Fruit fly (Drosophila melanogaster) whole organism, embryonic: ENCODE data around the gene mdu.

Experiments used
- CG1024 ChIP-seq: fragments of 200-800 bp; sonication (Bioruptor generic); IDR thresholded peaks from 2 replicates; pipeline ENCODE4 v1.3.6; 2022; ENCODE audit warnings: missing biosample characterization, missing genetic modification characterization
- CG11504 ChIP-seq: fragments of 200-800 bp; sonication (Bioruptor generic); optimal IDR thresholded peaks from 3 replicates; lab custom pipeline; 2019; ENCODE audit warnings: missing biosample characterization, mild to moderate bottlenecking, missing genetic modification characterization, moderate library complexity
- CG11560 ChIP-seq: fragments of 200-800 bp; sonication (Bioruptor generic); IDR thresholded peaks from 3 replicates; pipeline ENCODE4 v1.3.6; 2022; ENCODE audit warnings: missing biosample characterization, missing genetic modification characterization
- CG12769 ChIP-seq: fragments of 200-800 bp; sonication (Bioruptor generic); optimal IDR thresholded peaks from 2 replicates; lab custom pipeline; 2019; ENCODE audit warnings: missing biosample characterization, mild to moderate bottlenecking, missing genetic modification characterization, moderate library complexity
- CG13424 ChIP-seq: fragments of 200-800 bp; sonication (Bioruptor generic); optimal IDR thresholded peaks from 2 replicates; lab custom pipeline; 2019; ENCODE audit warnings: missing biosample characterization, mild to moderate bottlenecking, missing genetic modification characterization, moderate library complexity
- CG15269 ChIP-seq: fragments of 200-800 bp; sonication (Bioruptor generic); optimal IDR thresholded peaks from 2 replicates; lab custom pipeline; 2018; ENCODE audit warnings: missing biosample characterization, mild to moderate bottlenecking, missing genetic modification characterization, moderate library complexity
- CG17361 ChIP-seq: fragments of 200-800 bp; sonication (Bioruptor generic); IDR thresholded peaks from 3 replicates; pipeline ENCODE4 v1.3.6; 2022; ENCODE audit warnings: missing biosample characterization, missing genetic modification characterization
- CG1792 ChIP-seq: fragments of 200-800 bp; sonication (Bioruptor generic); optimal IDR thresholded peaks from 2 replicates; lab custom pipeline; 2016; ENCODE audit warnings: missing biosample characterization, missing genetic modification characterization
- CG18619 ChIP-seq: fragments of 200-800 bp; sonication (Bioruptor generic); optimal IDR thresholded peaks from 3 replicates; lab custom pipeline; 2017; ENCODE audit warnings: missing biosample characterization, mild to moderate bottlenecking, missing genetic modification characterization
- CG2120 ChIP-seq: fragments of 200-800 bp; sonication (Bioruptor generic); optimal IDR thresholded peaks from 3 replicates; lab custom pipeline; 2016; ENCODE audit warnings: missing biosample characterization, missing genetic modification characterization
- CG2199 ChIP-seq: fragments of 200-800 bp; sonication (Bioruptor generic); IDR thresholded peaks from 3 replicates; pipeline ENCODE4 v1.3.6; 2022; ENCODE audit warnings: missing biosample characterization, missing genetic modification characterization
- CG2678 ChIP-seq: fragments of 200-800 bp; sonication (Bioruptor generic); optimal IDR thresholded peaks from 3 replicates; lab custom pipeline; 2019; ENCODE audit warnings: missing biosample characterization, mild to moderate bottlenecking, missing genetic modification characterization, moderate library complexity
- CG30403 ChIP-seq: fragments of 200-800 bp; sonication (Bioruptor generic); optimal IDR thresholded peaks from 3 replicates; lab custom pipeline; 2016; ENCODE audit warnings: missing biosample characterization, missing genetic modification characterization
- CG33557 ChIP-seq: fragments of 200-800 bp; sonication (Bioruptor generic); optimal IDR thresholded peaks from 2 replicates; lab custom pipeline; 2019; ENCODE audit warnings: missing biosample characterization, mild to moderate bottlenecking, missing genetic modification characterization, moderate library complexity
- CG3838 ChIP-seq: fragments of 200-800 bp; sonication (Bioruptor generic); optimal IDR thresholded peaks from 3 replicates; lab custom pipeline; 2016; ENCODE audit warnings: missing biosample characterization, missing genetic modification characterization
- CG3995 ChIP-seq: fragments of 200-800 bp; sonication (Bioruptor generic); optimal IDR thresholded peaks from 3 replicates; lab custom pipeline; 2016; ENCODE audit warnings: missing biosample characterization, missing genetic modification characterization
- CG4424 ChIP-seq: fragments of 200-800 bp; sonication (Bioruptor generic); optimal IDR thresholded peaks from 3 replicates; lab custom pipeline; 2016; ENCODE audit warnings: missing biosample characterization, missing genetic modification characterization
- CG6272 ChIP-seq: fragments of 200-800 bp; sonication (Bioruptor generic); IDR thresholded peaks from 2 replicates; pipeline ENCODE4 v1.3.6; 2022; ENCODE audit warnings: missing biosample characterization, missing genetic modification characterization
- CG6791 ChIP-seq: fragments of 200-800 bp; sonication (Bioruptor generic); IDR thresholded peaks from 3 replicates; pipeline ENCODE4 v1.3.6; 2022; ENCODE audit warnings: missing biosample characterization, missing genetic modification characterization; ENCODE audit not compliant: partially characterized antibody
- CG7928 ChIP-seq: fragments of 200-800 bp; sonication (Bioruptor generic); optimal IDR thresholded peaks from 2 replicates; lab custom pipeline; 2017; ENCODE audit warnings: missing biosample characterization, mild to moderate bottlenecking, missing genetic modification characterization
- D19A ChIP-seq: fragments of 200-800 bp; optimal IDR thresholded peaks from 3 replicates; lab custom pipeline; 2019; ENCODE audit warnings: missing biosample characterization, mild to moderate bottlenecking, missing genetic modification characterization, moderate library complexity
- Dad ChIP-seq: fragments of 200-800 bp; sonication (Bioruptor generic); optimal IDR thresholded peaks from 3 replicates; lab custom pipeline; 2016; ENCODE audit warnings: missing biosample characterization, missing genetic modification characterization
- Dip3 ChIP-seq: fragments of 200-800 bp; sonication (Bioruptor generic); optimal IDR thresholded peaks from 3 replicates; lab custom pipeline; 2016; ENCODE audit warnings: missing biosample characterization, missing genetic modification characterization
- Dref ChIP-seq: fragments of 200-800 bp; sonication (Bioruptor generic); IDR thresholded peaks from 2 replicates; pipeline ENCODE4 v1.3.6; 2022; ENCODE audit warnings: missing biosample characterization, missing genetic modification characterization
- Gug ChIP-seq: fragments of 200-800 bp; sonication (Bioruptor generic); IDR thresholded peaks from 4 replicates; pipeline ENCODE4 v1.3.6; 2022; ENCODE audit warnings: missing biosample characterization, missing genetic modification characterization
- Hr51 ChIP-seq, 2 experiments: fragments of 200-800 bp; sonication (Bioruptor generic); optimal IDR thresholded peaks; 2 replicates in 1 of 2; 3 replicates in 1 of 2; lab custom pipeline; 2016 to 2018; ENCODE audit warnings: missing biosample characterization in 2 of 2, missing genetic modification characterization in 2 of 2, mild to moderate bottlenecking in 1 of 2, moderate library complexity in 1 of 2
- Oaz ChIP-seq: fragments of 200-800 bp; sonication (Bioruptor generic); IDR thresholded peaks from 2 replicates; pipeline ENCODE4 v1.3.6; 2022; ENCODE audit warnings: missing biosample characterization, missing genetic modification characterization
- Oli ChIP-seq: fragments of 200-800 bp; sonication (Bioruptor generic); optimal IDR thresholded peaks from 2 replicates; lab custom pipeline; 2018; ENCODE audit warnings: missing biosample characterization, mild to moderate bottlenecking, missing genetic modification characterization, moderate library complexity
- Sox100B ChIP-seq: fragments of 200-800 bp; sonication (Bioruptor generic); optimal IDR thresholded peaks from 3 replicates; lab custom pipeline; 2018; ENCODE audit warnings: missing biosample characterization, mild to moderate bottlenecking, missing genetic modification characterization
- Usf ChIP-seq: fragments of 200-800 bp; sonication (Bioruptor generic); optimal IDR thresholded peaks from 2 replicates; lab custom pipeline; 2017; ENCODE audit warnings: missing genotype, missing biosample characterization, missing genetic modification characterization
- Xbp1 ChIP-seq: fragments of 200-800 bp; sonication (Bioruptor generic); optimal IDR thresholded peaks from 3 replicates; lab custom pipeline; 2016; ENCODE audit warnings: missing biosample characterization, mild to moderate bottlenecking, missing genetic modification characterization
- chinmo ChIP-seq: fragments of 200-800 bp; sonication (Bioruptor generic); IDR thresholded peaks from 4 replicates; pipeline ENCODE4 v1.3.6; 2022; ENCODE audit warnings: missing biosample characterization, missing genetic modification characterization; ENCODE audit not compliant: partially characterized antibody
- cwo ChIP-seq: fragments of 200-800 bp; sonication (Bioruptor generic); optimal IDR thresholded peaks from 3 replicates; lab custom pipeline; 2017; ENCODE audit warnings: missing biosample characterization, missing genetic modification characterization, mild to moderate bottlenecking, moderate library complexity, missing genetic modification reagents
- dan ChIP-seq: fragments of 200-800 bp; sonication (Bioruptor generic); IDR thresholded peaks from 2 replicates; pipeline ENCODE4 v1.3.6; 2022; ENCODE audit warnings: missing biosample characterization, missing genetic modification characterization
- dm ChIP-seq: fragments of 200-800 bp; sonication (Bioruptor generic); optimal IDR thresholded peaks from 3 replicates; lab custom pipeline; 2016; ENCODE audit warnings: missing biosample characterization, missing genetic modification characterization
- dmrt99B ChIP-seq: fragments of 200-800 bp; sonication (Bioruptor generic); optimal IDR thresholded peaks from 2 replicates; lab custom pipeline; 2018; ENCODE audit warnings: missing biosample characterization, mild to moderate bottlenecking, missing genetic modification characterization, moderate library complexity
- ems ChIP-seq: fragments of 200-800 bp; sonication (Bioruptor generic); optimal IDR thresholded peaks from 3 replicates; lab custom pipeline; 2016; ENCODE audit warnings: missing biosample characterization, missing genetic modification characterization
- exex ChIP-seq: fragments of 200-800 bp; sonication (Bioruptor generic); optimal IDR thresholded peaks from 4 replicates; lab custom pipeline; 2018; ENCODE audit warnings: missing biosample characterization, mild to moderate bottlenecking, missing genetic modification characterization, moderate library complexity
- fd96Cb ChIP-seq: fragments of 200-800 bp; sonication (Bioruptor generic); optimal IDR thresholded peaks from 2 replicates; lab custom pipeline; 2018; ENCODE audit warnings: missing biosample characterization, mild to moderate bottlenecking, missing genetic modification characterization, moderate library complexity
- fru ChIP-seq: fragments of >200 bp; optimal IDR thresholded peaks from 2 replicates; lab custom pipeline; 2017
- gem ChIP-seq: fragments of 200-800 bp; sonication (Bioruptor generic); optimal IDR thresholded peaks from 2 replicates; lab custom pipeline; 2019; ENCODE audit warnings: missing biosample characterization, mild to moderate bottlenecking, missing genetic modification characterization, moderate library complexity
- hb ChIP-seq: fragments of 200-800 bp; sonication (Bioruptor generic); IDR thresholded peaks from 3 replicates; pipeline ENCODE4 v1.3.6; 2022; ENCODE audit warnings: missing biosample characterization, missing genetic modification characterization; ENCODE audit not compliant: partially characterized antibody
- hkb ChIP-seq, 2 experiments: fragments of 200-800 bp in 1 of 2; fragments of >200 bp in 1 of 2; sonication (Bioruptor generic) in 1 of 2; IDR thresholded peaks in 1 of 2; optimal IDR thresholded peaks in 1 of 2; 2 replicates each; pipeline versions ENCODE4 v1.3.6 to Lab custom; 2017 to 2022; ENCODE audit warnings: missing biosample characterization in 1 of 2, missing genetic modification characterization in 1 of 2
- jing ChIP-seq: fragments of 200-800 bp; sonication (Bioruptor generic); optimal IDR thresholded peaks from 2 replicates; lab custom pipeline; 2018; ENCODE audit warnings: missing biosample characterization, mild to moderate bottlenecking, missing genetic modification characterization
- lola ChIP-seq, 3 experiments: fragments of >200 bp in 2 of 3; fragments of 200-800 bp in 1 of 3; sonication (Bioruptor generic) in 1 of 3; optimal IDR thresholded peaks; 2 replicates each; lab custom pipeline; 2017 to 2019; ENCODE audit warnings: missing biosample characterization in 3 of 3, missing genetic modification characterization in 3 of 3, mild to moderate bottlenecking in 1 of 3, moderate library complexity in 1 of 3
- pho ChIP-seq: fragments of 200-800 bp; sonication (Bioruptor generic); optimal IDR thresholded peaks from 2 replicates; lab custom pipeline; 2016; ENCODE audit warnings: missing biosample characterization, missing genetic modification characterization
- slou ChIP-seq: fragments of 200-800 bp; sonication (Bioruptor generic); optimal IDR thresholded peaks from 3 replicates; lab custom pipeline; 2016; ENCODE audit warnings: missing biosample characterization, missing genetic modification characterization
- stwl ChIP-seq: fragments of 200-800 bp; sonication (Bioruptor generic); optimal IDR thresholded peaks from 3 replicates; lab custom pipeline; 2018; ENCODE audit warnings: missing biosample characterization, mild to moderate bottlenecking, missing genetic modification characterization, moderate library complexity
- trem ChIP-seq: fragments of 200-800 bp; optimal IDR thresholded peaks from 3 replicates; lab custom pipeline; 2019; ENCODE audit warnings: missing biosample characterization, mild to moderate bottlenecking, missing genetic modification characterization, moderate library complexity
- twi ChIP-seq: fragments of 200-800 bp; optimal IDR thresholded peaks from 2 replicates; lab custom pipeline; 2019; ENCODE audit warnings: missing biosample characterization, mild to moderate bottlenecking, missing genetic modification characterization, moderate library complexity
- unpg ChIP-seq: fragments of 200-800 bp; sonication (Bioruptor generic); optimal IDR thresholded peaks from 3 replicates; lab custom pipeline; 2018; ENCODE audit warnings: missing biosample characterization, mild to moderate bottlenecking, missing genetic modification characterization, moderate library complexity

The mdu gene

DNA sequence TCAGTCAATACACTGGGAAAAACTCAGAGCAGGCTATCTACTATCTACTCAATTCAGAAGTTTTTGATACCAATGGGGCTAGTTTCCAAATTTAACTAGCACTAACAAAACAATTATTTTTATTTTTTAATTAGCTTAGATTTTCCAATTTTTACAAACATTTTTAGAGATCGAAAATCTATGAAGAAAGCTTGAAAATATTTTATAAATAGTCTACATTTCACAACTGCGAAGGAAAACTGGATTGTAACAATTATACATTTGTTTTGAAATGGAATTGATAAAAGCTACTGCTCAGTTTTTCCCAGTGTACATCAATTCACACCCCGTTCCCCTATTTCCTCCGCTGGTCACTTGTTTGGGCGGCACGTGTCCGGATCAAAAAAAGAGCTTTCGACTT, 49.1 kb upstream of the mdu start (continued):
- TF ChIP-seq fru (no peak), Dip3 (no peak), dmrt99B (tag; lab: Kevin White, UChicago) (peak; percentile 47), CG1792 (GFP tag; lab: Kevin White, UChicago) (no peak), fd96Cb (peak; percentile 15), slou (GFP tag; lab: Kevin White, UChicago) (no peak), CG6791 (GFP tag; lab: Robert Waterston, UW) (no peak), CG3838 (GFP tag; lab: Kevin White, UChicago) (no peak), CG18619 (GFP tag; lab: Kevin White, UChicago) (no peak), Oli (peak; percentile 25), stwl (tag; lab: Kevin White, UChicago) (no peak), CG11504 (tag; lab: Kevin White, UChicago) (peak; percentile 41), CG2199 (no peak), Dref (no peak), CG12769 (tag; lab: Kevin White, UChicago) (no peak), CG2678 (tag; lab: Kevin White, UChicago) (peak; percentile 45), cwo (GFP tag; lab: Kevin White, UChicago) (peak; percentile 51), CG17361 (GFP tag; lab: Robert Waterston, UW) (no peak), dm (no peak), lola (GFP tag; optimal IDR thresholded peaks at IDR 0.05; lab: Kevin White, UChicago) (no peak), CG4424 (GFP tag; lab: Kevin White, UChicago) (peak; percentile 7), Sox100B (GFP tag; lab: Kevin White, UChicago) (peak; percentile 44), dan (no peak), CG7928 (no peak), CG2120 (GFP tag; lab: Kevin White, UChicago) (peak; percentile 4), pho (GFP tag; lab: Kevin White, UChicago) (no peak), CG6272 (GFP tag; lab: Robert Waterston, UW) (no peak), gem (tag; lab: Kevin White, UChicago) (peak; percentile 56), hkb (optimal IDR thresholded peaks at IDR 0.05; lab: Kevin White, UChicago) (no peak), hkb (GFP tag; IDR thresholded peaks at IDR 0.05; lab: Robert Waterston, UW) (peak; percentile 34), Usf (GFP tag; lab: Kevin White, UChicago) (no peak), Oaz (GFP tag; lab: Robert Waterston, UW) (no peak), ems (GFP tag; lab: Kevin White, UChicago) (no peak), twi (tag; lab: Kevin White, UChicago) (no peak), chinmo (GFP tag; lab: Robert Waterston, UW) (no peak), Gug (GFP tag; lab: Robert Waterston, UW) (no peak), trem (tag; lab: Kevin White, UChicago) (no peak), CG11560 (tag; lab: Robert Waterston, UW) (no peak), unpg (GFP tag; lab: Kevin White, UChicago) (no peak), CG33557 (GFP tag; lab: Kevin White, UChicago) (no peak), CG3995 (no peak), Dad (no peak), CG1024 (no peak), Hr51 (GFP tag; optimal IDR thresholded peaks at IDR 0.05; lab: Kevin White, UChicago) (peak in 1 of 2 experiments; percentile 40), CG30403 (GFP tag; lab: Kevin White, UChicago) (peak; percentile 26), CG13424 (peak; percentile 7), exex (no peak), Xbp1 (GFP tag; lab: Kevin White, UChicago) (peak; percentile 6), jing (GFP tag; lab: Kevin White, UChicago) (no peak), D19A (tag; lab: Kevin White, UChicago) (no peak), CG15269 (peak; percentile 14), hb (GFP tag; lab: Robert Waterston, UW) (no peak)
